Fruit fly (Drosophila melanogaster): Measurements from ENCODE around the gene RhoU.

RhoU gene

DNA sequence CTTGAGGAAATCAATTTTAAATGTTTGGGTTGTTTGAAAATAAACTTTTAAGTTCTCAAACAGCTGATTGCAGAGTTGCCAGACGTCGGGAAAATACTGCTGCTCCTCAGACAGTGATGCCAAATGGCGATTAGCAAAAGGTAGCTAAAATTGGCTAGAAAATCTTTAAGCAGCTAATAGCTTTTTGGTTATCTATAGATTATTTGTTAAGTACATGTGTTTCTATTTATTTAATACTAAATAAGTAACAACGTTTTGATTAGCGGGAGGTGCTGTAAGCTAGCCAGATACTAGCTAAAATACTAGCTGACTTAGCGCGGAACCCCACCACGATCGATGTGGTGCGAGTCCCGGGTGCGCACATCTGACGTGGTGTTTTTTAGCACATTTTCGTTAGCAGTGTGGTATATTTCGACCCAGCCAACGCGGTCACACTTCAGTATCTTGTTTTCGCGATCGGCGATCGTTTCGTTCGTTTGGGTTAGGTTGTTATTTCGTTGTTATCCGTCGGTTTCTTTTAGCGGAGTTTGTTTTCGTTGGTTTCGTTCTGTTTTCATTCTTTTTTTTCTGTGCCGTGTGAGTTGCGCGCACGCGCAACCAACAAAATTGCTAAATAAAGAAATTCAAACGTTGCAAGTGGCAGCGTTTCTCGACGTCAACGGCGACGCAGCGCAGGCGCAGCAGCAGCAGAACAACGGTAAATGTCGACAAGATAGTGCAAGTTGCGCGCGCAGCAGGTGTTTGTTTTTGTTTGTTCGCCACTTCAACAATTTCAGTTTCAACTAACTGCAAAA, at the start of gene RhoU, which contains the start of gene Naxe:
Gene RhoU (plus strand): TSS at position 433 of the 794 bp plus-strand sequence.
Gene Naxe (minus strand): TSS at position 77 of the 794 bp plus-strand sequence.
- no peak for TF ChIP-seq noc (tag; optimal IDR thresholded peaks at IDR 0.05)

DNA sequence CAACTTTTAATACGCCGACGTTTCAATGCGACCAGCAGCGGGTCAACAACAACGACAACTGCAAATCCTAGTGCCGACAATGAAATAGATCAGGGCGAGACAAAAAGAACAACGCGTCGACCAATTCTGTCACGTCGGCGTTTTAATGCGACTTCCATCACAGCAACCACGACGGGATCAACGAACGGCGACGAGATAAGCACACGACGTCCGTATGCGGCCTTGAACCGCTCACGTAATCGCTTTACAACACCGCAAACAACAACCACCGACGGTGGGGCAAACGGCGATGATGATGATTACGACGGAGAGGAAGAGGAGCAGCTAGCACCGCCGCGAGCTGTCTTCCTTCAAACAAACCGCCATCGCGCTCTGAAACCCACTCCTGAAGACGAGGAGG, 46.8 kb upstream of the RhoU start:
- no peak for TF ChIP-seq noc (tag; optimal IDR thresholded peaks at IDR 0.05)

dm6 chrX:10043873-10044272, 42.5 kb upstream of the RhoU start:
- TF ChIP-seq noc (tag; optimal IDR thresholded peaks at IDR 0.05): no peak

DNA sequence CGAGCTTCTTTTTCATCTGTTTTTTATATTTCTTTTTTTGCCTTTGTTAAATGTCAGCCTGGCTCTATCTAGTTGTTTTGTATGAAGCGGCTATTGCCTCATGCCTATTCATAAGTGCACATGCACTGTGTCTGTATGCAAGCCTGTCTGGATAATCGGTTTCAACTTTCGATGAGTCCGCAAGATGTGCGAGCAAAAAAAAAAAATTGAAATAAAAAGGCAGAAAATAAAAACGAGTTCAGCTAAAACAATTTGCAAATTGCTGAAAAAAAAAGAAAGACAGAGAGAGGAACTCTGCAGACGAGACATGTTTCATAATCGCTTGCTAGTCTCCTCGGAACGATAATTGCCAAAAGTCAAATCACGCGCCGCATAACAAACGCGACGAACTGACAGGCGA, 40.6 kb upstream of the RhoU start:
- TF ChIP-seq noc (tag; optimal IDR thresholded peaks at IDR 0.05): no peak

DNA sequence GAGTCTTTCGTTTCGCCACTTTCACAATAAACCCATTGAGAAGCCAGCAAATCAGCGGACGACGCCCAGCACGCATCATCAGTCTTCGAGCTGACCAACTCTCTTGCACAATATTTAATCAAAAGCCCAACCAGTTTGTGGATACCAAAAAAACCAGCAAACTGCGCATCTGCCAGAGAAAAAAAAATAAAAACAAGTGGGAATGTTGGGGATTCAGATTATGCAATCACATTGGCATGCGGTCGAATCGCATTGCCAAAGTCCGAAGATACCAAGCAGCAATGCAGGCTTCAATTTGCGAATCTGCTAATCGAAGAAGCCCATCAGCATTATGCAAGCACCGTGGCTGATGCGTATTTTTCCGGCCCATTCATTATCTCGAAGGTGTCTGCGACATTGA, 39.6 kb upstream of the RhoU start:
- no peak for TF ChIP-seq noc (tag; optimal IDR thresholded peaks at IDR 0.05)

- TF ChIP-seq noc (tag; optimal IDR thresholded peaks at IDR 0.05): no peak
These were observed 38.4 kb upstream of the RhoU start for dm6 chrX:10047961-10048360.

DNA sequence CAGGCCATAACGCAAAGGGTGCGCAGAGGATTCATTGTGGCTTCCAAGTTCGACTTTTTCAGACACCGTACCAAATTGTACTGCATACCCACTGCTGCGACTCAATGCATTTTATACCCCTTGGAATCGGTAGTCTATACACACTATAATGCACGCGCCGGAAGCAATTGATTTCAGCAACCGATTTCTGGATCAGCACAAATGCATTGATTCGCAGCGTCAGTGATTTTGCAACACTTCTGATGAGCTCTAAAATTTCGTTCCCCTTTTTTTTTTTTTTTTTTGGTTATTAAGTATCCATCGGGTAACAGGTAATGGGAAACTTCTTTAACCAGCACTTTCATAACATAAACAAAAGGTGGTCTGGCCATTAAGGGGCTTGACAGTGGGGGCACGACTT, 33.8 kb upstream of the RhoU start, which contains the start of gene Yp2:
Gene Yp2 (minus strand): TSS at position 88 of the 400 bp plus-strand sequence.
- TF ChIP-seq noc (tag; optimal IDR thresholded peaks at IDR 0.05): no peak

DNA sequence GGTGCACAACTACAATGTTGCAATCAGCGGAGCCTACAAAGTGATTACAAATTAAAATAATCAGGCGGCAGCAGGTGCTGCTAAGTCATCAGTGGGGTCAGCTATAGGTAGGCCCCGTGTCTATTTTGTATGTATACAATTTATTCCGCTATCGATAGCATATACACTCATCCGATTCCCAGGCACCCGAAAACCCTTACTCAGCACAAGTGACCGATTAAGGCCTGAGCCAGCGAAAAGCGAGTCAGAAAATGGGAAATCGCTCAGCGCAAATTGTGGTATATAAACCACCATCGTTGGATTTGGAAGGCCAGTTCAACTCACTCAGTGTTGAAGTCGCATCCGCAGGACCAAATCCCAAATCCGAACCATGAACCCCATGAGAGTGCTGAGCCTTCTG, 32.8 kb upstream of the RhoU start, which contains the start of gene Yp1:
Gene Yp1 (plus strand): TSS at position 265 of the 400 bp plus-strand sequence.
- no peak for TF ChIP-seq noc (tag; optimal IDR thresholded peaks at IDR 0.05)

DNA sequence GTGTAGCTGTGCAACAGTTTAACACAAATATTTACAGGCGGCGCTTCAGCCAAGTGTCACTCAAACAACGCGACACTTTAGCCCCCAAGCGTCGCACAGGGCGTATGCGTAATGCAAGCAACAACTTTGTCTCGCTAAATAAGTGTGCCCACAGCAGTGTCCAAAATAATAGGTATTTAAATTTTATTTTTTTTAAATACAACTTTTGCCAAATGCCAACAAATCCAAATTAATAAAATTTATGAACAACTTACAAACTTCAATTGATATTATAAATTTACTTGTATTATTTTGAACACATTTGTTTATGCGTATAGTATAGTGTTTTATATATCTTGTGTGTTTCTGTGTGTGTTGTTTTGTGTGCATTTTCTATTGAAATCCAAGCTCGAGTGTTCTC, 28.4 kb upstream of the RhoU start:
- TF ChIP-seq noc (tag; optimal IDR thresholded peaks at IDR 0.05): no peak

- TF ChIP-seq noc (tag; optimal IDR thresholded peaks at IDR 0.05): no peak
These were observed 25.0 kb upstream of the RhoU start, which contains the start of gene Gr9a for dm6 chrX:10061327-10061726. TSS of gene Gr9a (plus strand) at chrX:10061627.

DNA sequence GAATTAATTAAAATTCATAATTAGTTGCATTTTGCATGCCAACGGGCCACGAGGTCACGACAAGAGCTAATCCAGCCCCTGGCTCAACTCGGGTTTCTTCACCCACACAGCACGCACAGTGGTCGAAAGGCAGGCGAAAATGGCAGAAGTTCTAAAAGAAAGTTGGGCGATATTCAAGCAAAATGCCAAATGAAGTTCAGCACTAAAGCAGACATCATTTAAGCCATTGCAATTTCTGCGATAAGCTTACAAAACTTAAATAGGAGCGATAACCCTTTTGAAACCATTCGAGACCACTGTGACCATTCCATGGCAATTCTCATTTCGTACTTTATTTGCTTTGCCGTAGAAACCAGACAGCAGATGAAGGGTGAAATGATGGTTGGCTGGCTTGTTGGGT, 18.8 kb upstream of the RhoU start:
- TF ChIP-seq noc (tag; optimal IDR thresholded peaks at IDR 0.05): no peak

DNA sequence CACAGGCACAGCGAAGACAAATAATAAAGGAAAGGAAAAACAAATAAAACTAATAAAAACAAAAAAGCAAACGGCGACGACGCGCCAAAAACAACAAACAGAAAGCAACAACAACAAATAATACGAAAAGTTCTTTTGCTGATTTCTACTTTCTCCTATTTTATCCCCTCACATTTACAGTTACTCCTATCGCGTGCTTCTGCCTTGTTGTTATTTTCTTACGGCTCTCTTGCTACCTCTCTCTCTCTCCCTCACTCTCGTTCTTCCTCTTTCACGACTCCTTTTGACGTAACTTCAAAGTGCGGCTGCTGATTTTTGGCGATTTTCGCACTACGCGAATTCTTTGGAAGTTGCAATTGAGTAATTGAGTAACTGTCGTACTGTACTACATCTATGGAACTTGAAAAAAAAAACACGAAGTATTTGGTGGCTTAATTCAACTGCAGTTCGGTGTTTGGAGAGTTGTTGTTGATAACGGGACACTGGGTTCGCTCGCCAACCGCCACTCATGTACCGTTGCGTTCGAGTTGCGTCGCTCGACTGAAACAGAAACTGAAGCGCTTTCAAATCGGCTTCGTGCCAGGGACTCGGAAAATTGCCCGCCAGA, 15.9 kb upstream of the RhoU start, which contains the start of gene CG15312:
Gene CG15312 (minus strand): TSS at position 544 of the 607 bp plus-strand sequence.
- no peak for TF ChIP-seq noc (tag; optimal IDR thresholded peaks at IDR 0.05)

DNA sequence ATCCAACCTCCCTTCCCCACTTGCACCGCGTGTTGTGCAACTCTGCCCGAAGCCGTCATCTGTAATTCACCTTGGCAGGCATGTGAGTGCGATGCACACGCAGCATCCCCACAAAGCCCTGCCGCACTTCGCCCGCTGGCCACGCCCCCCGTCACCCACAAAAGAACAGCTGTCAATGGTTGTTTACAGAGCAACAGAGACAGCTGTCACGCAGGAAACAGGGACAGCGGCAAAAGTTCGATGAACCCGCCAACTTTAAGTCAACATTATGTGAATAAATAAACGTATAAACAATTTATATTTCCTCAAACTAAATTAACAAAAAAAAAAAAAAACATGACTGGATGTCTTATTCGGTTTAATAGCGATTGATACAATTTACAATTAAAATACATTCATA, 14.8 kb upstream of the RhoU start:
- TF ChIP-seq noc (tag; optimal IDR thresholded peaks at IDR 0.05): no peak

dm6 chrX:10082185-10082949, 4.0 kb upstream of the RhoU start, which contains the start of gene ZAP3:
TSS of gene ZAP3 (minus strand) at chrX:10082492.
- no peak for TF ChIP-seq noc (tag; optimal IDR thresholded peaks at IDR 0.05)

- TF ChIP-seq noc (tag; optimal IDR thresholded peaks at IDR 0.05): no peak
These were observed 3.4 kb upstream of the RhoU start, which contains the start of gene CG2972 for dm6 chrX:10082950-10083253. TSS of gene CG2972 (plus strand) at chrX:10083154.

Data from whole organism, larva.